Worm (Caenorhabditis elegans) whole organism, dauer: ENCODE data around the gene W04E12.7.
"Not testable (repeated sequence)": the region's sequence is repeated elsewhere in the genome, so short reads cannot be mapped to it uniquely, and the experiment has no call there.

Experiments used
- unc-62 ChIP-seq: sonication (generic microtip); optimal IDR thresholded peaks from 2 replicates; lab custom pipeline; 2017; ENCODE audit warnings: missing biosample characterization, missing genetic modification reagents, missing genetic modification characterization

W04E12.7 gene

ce11 chrV:19710514-19710913 is 26.8 kb downstream of the W04E12.7 start, which contains the start of gene Y43F8C.15:
Gene Y43F8C.15, minus strand, starts transcription at chrV:19710614.
- not testable (repeated sequence) for TF ChIP-seq unc-62 (GFP tag; lab: Kevin White, UChicago)

ce11 chrV:19708849-19709248 is 28.5 kb downstream of the W04E12.7 start, which contains the start of gene srv-3:
Gene srv-3, minus strand, starts transcription at chrV:19708949.
- TF ChIP-seq unc-62 (GFP tag; lab: Kevin White, UChicago): no peak

ce11 chrV:19697348-19698172 is 39.8 kb downstream of the W04E12.7 start, which contains the start of the genes Y43F8C.13 and ani-3:
Gene Y43F8C.13, minus strand, starts transcription at chrV:19697398.
Gene ani-3, plus strand, starts transcription at chrV:19697732.
- TF ChIP-seq unc-62 (GFP tag; lab: Kevin White, UChicago): no peak

ce11 chrV:19691954-19692353 is 45.4 kb downstream of the W04E12.7 start:
- no peak for TF ChIP-seq unc-62 (GFP tag; lab: Kevin White, UChicago)

- no peak for TF ChIP-seq unc-62 (GFP tag; lab: Kevin White, UChicago)
Measured at ce11 chrV:19691271-19691886, 46.0 kb downstream of the W04E12.7 start.
